Worm (Caenorhabditis elegans) whole organism, midembryonic: ENCODE data around the gene F37C4.4.

ENCODE experiments used
- T22C8.4 ChIP-seq: fragments of 200-800 bp; sonication (Bioruptor generic); IDR thresholded peaks from 2 replicates; pipeline ENCODE4 v1.3.6; 2022; ENCODE audit warnings: missing genetic modification characterization, missing compliant biosample characterization
- ref-1 ChIP-seq: fragments of 200-800 bp; sonication (Bioruptor generic); conservative IDR thresholded peaks from 2 replicates; pipeline ENCODE4 v1.3.6; 2022; ENCODE audit warnings: missing genetic modification reagents, missing genetic modification characterization, missing compliant biosample characterization
- tab-1 ChIP-seq: fragments of 200-800 bp; sonication (Bioruptor generic); IDR thresholded peaks from 2 replicates; pipeline ENCODE4 v1.3.6; 2022; ENCODE audit warnings: missing genetic modification characterization, missing compliant biosample characterization

ce11 chrIV:3841607-3842006 lies 25.5 kb upstream of the F37C4.4 start:
- TF ChIP-seq ref-1 (GFP tag; lab: Robert Waterston, UW): no peak
- no peak for TF ChIP-seq tab-1 (GFP tag; lab: Robert Waterston, UW)
- no peak for TF ChIP-seq T22C8.4 (GFP tag; lab: Robert Waterston, UW)
